Worm (Caenorhabditis elegans) whole organism, midembryonic: ENCODE results near the gene rnp-2.

Experiments used
- T22C8.4 ChIP-seq: fragments of 200-800 bp; sonication (Bioruptor generic); IDR thresholded peaks from 2 replicates; pipeline ENCODE4 v1.3.6; 2022; ENCODE audit warnings: missing genetic modification characterization, missing compliant biosample characterization
- flt-1 ChIP-seq: fragments of 200-800 bp; sonication (Bioruptor generic); IDR thresholded peaks from 2 replicates; pipeline ENCODE4 v1.3.6; 2022; ENCODE audit warnings: missing genetic modification characterization, missing compliant biosample characterization
- med-1 ChIP-seq: sonication (generic microtip); optimal IDR thresholded peaks from 2 replicates; lab custom pipeline; 2017; ENCODE audit warnings: missing genetic modification characterization, mild to moderate bottlenecking, missing compliant biosample characterization, antibody characterized with exemption, missing genetic modification reagents; ENCODE audit not compliant: insufficient read depth
- ref-1 ChIP-seq: fragments of 200-800 bp; sonication (Bioruptor generic); conservative IDR thresholded peaks from 2 replicates; pipeline ENCODE4 v1.3.6; 2022; ENCODE audit warnings: missing genetic modification reagents, missing genetic modification characterization, missing compliant biosample characterization
- tab-1 ChIP-seq: fragments of 200-800 bp; sonication (Bioruptor generic); IDR thresholded peaks from 2 replicates; pipeline ENCODE4 v1.3.6; 2022; ENCODE audit warnings: missing genetic modification characterization, missing compliant biosample characterization
- ztf-23 ChIP-seq: fragments of 200-800 bp; sonication (Bioruptor generic); IDR thresholded peaks from 2 replicates; pipeline ENCODE4 v1.3.6; 2022; ENCODE audit warnings: missing genetic modification reagents, missing genetic modification characterization, missing compliant biosample characterization
- ztf-29 ChIP-seq: fragments of 200-800 bp; sonication (Bioruptor generic); IDR thresholded peaks from 2 replicates; pipeline ENCODE4 v1.3.6; 2022; ENCODE audit warnings: missing genetic modification reagents, missing genetic modification characterization, missing compliant biosample characterization

ce11 chrIV:4218276-4218675 is 46.4 kb downstream of the rnp-2 start:
- TF ChIP-seq ref-1 (GFP tag; lab: Robert Waterston, UW): no peak
- TF ChIP-seq tab-1: no peak
- TF ChIP-seq flt-1: no peak
- no peak for TF ChIP-seq T22C8.4 (GFP tag; lab: Robert Waterston, UW)
- TF ChIP-seq ztf-23 (GFP tag; lab: Robert Waterston, UW): no peak
- no peak for TF ChIP-seq ztf-29 (GFP tag; lab: Robert Waterston, UW)
- no peak for TF ChIP-seq med-1 (GFP tag; lab: Kevin White, UChicago)
